Worm (Caenorhabditis elegans) whole organism, dauer: ENCODE results near the gene C07G3.8.

Experiments
- unc-62 ChIP-seq: sonication (generic microtip); optimal IDR thresholded peaks from 2 replicates; lab custom pipeline; 2017; ENCODE audit warnings: missing biosample characterization, missing genetic modification reagents, missing genetic modification characterization

C07G3.8 gene

ce11 chrV:3455135-3455747 is 46.7 kb downstream of the C07G3.8 start:
- TF ChIP-seq unc-62 (GFP tag; lab: Kevin White, UChicago) = no peak

- TF ChIP-seq unc-62 (GFP tag; lab: Kevin White, UChicago) = no peak
These were observed 47.3 kb downstream of the C07G3.8 start for ce11 chrV:3454620-3455019.

- TF ChIP-seq unc-62 (GFP tag; lab: Kevin White, UChicago) = no peak
These were observed 49.4 kb downstream of the C07G3.8 start for ce11 chrV:3452489-3452888.

ce11 chrV:3451646-3452045 is 50.3 kb downstream of the C07G3.8 start:
- no peak for TF ChIP-seq unc-62 (GFP tag; lab: Kevin White, UChicago)

ce11 chrV:3450351-3450750 is 51.6 kb downstream of the C07G3.8 start:
- no peak for TF ChIP-seq unc-62 (GFP tag; lab: Kevin White, UChicago)

ce11 chrV:3449810-3450209 is 52.1 kb downstream of the C07G3.8 start:
- TF ChIP-seq unc-62 (GFP tag; lab: Kevin White, UChicago) = no peak
